Fruit fly (Drosophila melanogaster) whole organism, larva: ENCODE results near the gene Atg8b.
"Not testable (repeated sequence)": the region's sequence is repeated elsewhere in the genome, so short reads cannot be mapped to it uniquely, and the experiment has no call there.

Experiments used
- noc ChIP-seq: fragments of 200-800 bp; sonication (Bioruptor generic); optimal IDR thresholded peaks from 3 replicates; lab custom pipeline; 2019; ENCODE audit warnings: missing biosample characterization, mild to moderate bottlenecking, missing genetic modification characterization, moderate library complexity

Atg8b gene

DNA sequence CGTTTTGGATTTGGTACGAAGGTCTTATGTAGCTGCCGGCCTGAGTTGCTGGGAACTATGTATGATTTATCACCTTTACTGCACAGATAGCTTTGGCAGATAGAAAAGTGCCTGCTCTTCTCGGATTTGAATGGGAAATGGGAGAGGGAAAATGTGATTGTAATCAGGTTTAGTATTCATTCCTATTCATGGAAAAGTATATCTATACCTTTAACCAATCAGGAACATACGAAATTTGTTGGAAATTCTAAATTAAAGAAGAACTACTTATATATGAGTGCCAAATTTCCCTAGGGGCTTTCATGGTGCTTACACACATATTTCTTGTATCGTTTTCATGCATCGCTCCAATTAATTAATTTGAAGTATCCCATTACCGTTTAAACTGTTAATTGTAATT lies at the start of gene Atg8b:
Gene Atg8b (minus strand): TSS at position 101 of the 400 bp plus-strand sequence.
- TF ChIP-seq noc (tag; lab: Kevin White, UChicago) = no peak

DNA sequence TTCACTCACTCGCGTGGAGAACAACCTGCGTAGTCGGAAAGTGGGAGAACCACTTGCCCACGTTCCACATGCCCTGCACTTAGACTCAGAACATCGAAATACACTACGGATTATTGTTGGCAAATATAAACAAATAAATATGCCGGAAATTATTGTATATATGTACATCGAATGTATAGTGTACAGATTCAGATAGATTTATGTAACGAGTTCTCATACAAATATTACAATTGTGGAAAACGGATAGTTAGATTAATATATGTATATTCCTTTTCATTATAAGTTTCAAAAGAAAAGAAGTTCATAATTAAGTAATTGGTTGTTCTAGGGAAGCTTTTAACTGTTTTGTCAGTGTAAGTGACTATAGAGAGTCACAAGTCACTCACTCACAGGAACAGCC lies 49.7 kb upstream of the Atg8b start:
- no peak for TF ChIP-seq noc (tag; lab: Kevin White, UChicago)

DNA sequence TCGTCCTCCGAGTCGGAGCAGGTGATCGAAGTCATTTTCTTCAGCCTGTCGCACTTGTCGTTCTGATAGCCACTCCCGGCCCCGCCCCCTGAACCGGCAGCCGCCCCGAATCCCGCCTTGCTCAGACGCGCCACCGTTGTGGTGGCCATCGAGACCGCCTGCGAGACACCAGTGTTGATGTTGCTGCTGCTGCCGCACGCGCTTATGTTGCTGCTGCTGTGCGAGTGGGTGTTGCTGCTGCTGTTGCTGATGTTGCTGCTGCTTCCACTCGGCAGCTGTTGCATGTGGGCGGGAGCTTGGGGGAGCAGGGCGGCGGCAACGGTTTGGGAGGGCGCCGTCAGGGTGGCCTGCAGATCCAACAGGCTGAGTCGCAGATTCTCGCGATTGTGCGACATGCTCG lies 49.0 kb upstream of the Atg8b start:
- no peak for TF ChIP-seq noc (tag; lab: Kevin White, UChicago)

DNA sequence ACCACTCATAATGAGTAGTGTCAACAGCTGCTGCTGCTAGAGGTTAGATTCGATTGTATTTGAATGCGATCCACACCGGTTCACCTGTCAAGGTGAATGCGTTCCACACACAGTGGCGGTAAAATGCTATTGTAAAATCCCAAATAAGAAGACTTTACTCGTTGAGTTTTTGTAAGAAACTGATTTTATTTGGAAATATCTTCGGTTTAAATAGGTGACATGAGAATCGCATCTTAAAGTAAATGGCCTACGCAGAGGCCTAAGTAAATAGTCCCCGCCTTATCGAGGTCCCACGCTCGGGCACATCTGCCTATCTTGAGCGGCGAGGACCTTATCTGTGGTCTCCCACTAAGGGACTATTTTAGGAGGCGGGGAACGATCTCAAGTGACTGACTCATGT lies 38.2 kb upstream of the Atg8b start, which contains the start of gene TyrR:
Gene TyrR (minus strand): TSS at position 101 of the 400 bp plus-strand sequence.
- TF ChIP-seq noc (tag; lab: Kevin White, UChicago) = not testable (repeated sequence)

DNA sequence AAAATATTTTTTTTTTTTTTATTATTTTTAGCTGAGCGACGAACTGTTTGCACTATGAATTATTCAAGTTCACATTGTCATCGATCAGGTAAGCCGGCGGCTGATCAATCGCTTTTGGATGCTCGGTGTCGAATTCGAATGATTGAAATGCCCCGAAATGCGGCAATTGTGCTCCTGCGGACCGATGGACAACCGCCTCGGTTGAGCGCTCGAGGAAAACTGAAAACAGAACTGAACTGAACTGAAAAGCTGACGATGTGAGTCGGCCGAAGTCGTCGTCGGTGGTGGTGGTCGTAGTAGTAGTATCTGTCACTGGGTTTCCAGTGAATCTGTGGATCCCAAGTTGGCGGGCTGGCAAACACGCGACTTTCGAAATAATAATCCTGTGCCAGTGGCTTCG lies 37.4 kb upstream of the Atg8b start:
- TF ChIP-seq noc (tag; lab: Kevin White, UChicago) = no peak

DNA sequence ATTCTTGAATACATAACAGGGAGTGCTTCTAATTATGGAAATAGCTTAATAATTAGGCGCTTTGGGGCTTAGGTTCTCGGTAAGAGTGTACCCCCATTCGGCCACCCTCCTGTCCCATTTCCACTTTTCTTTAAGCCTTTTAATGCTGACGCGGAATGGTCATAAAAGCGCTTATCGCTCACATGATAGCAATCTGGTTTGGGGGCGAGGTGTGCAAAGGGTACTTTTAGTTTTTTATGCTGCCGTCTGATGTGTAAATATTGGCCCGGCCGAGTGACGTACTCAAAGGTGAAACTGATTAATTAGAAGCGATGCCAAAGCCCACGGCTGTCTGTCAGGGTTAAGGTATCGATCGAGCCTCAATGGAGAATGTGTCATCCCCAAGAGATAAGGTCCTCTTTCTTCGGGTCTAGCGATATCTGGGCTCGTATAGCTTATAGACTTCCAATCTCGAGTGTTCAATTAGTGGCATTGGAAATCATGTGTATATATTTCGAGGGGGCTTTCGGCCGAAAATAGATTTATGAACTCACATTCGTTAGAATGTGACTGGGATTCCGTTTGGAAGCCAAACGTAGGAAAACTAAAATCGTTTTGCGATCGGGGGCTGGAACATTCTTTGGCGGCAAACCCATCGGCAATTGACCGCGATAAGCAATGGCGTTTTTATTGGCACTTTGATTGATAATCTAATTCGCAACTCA lies 35.1 kb upstream of the Atg8b start:
- TF ChIP-seq noc (tag; lab: Kevin White, UChicago) = peak; percentile 80

DNA sequence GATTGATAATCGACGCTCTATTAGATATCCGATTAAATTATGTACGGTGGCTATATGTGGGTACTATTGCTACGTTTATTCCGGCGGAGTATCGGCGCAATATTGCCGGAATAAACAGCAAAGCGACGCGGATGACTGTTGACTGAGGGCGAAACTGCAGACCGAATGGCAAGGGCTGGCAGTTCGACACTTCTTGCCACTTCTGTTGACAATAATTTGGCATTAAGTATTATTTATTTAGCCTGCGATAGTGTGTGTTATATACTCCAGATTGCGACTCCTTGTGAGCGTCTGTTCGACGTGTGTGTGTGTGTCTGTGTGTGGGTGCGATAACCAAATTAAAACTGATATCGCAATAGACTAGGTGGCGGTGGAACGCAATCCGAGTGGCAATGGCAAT lies 34.0 kb upstream of the Atg8b start:
- TF ChIP-seq noc (tag; lab: Kevin White, UChicago) = peak; percentile 15

DNA sequence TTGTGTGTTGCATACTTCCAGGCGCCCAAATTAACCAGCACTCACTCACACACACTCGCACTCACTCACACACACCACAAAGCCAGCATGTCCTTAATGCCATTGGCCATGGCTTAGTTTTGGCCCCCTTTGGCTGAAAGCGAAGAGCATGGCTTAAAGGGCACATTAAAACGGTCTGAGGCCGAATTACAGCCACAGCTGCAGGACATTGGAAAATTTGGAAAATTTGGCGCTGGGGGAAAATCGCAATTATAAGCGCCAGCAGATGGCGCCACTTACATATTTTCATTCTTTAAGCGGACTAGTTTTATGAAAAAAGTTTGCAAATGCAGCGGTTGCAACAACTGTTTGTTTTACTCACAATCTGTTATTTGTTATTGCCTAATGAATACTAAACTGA lies 17.7 kb upstream of the Atg8b start:
- TF ChIP-seq noc (tag; lab: Kevin White, UChicago) = no peak

DNA sequence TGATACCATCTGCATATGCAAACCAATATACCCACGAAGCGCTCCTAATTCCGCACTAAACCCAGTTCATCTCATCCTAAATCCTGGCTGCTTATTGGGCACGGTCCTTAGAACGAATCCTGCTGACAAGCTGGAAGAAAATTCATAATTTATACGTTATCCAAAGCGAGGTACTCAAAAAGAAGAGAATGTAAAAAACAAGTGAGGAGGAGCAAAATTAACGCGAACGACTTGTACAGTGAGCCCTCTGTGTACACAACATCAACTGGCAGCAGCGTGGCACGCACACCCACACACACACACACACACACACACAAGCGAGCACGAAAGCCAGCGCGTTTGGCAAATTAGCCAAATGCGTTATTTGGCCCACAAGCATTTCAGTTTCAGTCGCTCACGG lies 11.4 kb upstream of the Atg8b start, which contains the start of gene TyrRII:
Gene TyrRII (plus strand): TSS at position 301 of the 400 bp plus-strand sequence.
- no peak for TF ChIP-seq noc (tag; lab: Kevin White, UChicago)

DNA sequence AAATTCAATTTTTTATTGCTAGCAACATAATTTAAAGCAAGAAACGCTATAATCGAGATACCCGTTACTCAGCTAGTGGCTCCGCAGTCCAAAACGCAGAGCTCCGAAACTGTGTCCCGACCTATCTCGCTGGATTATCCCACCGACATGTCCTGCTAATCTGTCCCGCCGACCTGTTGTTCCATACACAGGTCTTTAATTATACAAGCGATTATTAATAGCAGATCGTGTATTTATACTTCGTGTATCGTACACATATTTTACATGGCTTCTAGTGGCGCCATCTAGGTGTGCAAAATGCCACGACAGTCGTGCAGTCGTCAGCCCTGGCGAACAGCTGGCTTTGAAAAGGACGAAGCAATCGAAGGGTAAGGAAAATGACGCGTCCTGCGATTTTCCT lies 8.4 kb upstream of the Atg8b start, which contains the start of gene CG14321:
Gene CG14321 (plus strand): TSS at position 338 of the 400 bp plus-strand sequence.
- no peak for TF ChIP-seq noc (tag; lab: Kevin White, UChicago)

DNA sequence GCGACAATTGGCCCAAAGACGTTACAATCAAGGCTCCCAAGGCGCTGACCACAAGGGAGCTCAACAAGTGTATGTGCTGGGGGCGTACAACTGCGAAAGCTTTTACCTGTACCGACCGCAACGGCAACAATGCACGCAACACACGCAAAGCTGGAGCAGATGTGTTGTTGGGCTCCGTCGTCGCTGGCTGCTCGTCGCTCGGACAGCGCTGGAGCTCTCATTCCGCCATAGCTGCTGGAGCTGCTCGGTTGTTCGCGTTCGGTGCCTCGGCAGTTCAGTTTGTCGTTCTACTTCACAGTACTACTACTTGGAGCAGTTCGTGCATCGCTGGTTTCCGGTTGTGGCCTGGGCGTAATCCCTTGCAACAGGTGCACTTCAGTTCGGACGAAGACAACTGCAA lies 695 bp upstream of the Atg8b start, which contains the start of gene Lgr1:
Gene Lgr1 (plus strand): TSS at position 220 of the 400 bp plus-strand sequence.
- TF ChIP-seq noc (tag; lab: Kevin White, UChicago) = no peak

DNA sequence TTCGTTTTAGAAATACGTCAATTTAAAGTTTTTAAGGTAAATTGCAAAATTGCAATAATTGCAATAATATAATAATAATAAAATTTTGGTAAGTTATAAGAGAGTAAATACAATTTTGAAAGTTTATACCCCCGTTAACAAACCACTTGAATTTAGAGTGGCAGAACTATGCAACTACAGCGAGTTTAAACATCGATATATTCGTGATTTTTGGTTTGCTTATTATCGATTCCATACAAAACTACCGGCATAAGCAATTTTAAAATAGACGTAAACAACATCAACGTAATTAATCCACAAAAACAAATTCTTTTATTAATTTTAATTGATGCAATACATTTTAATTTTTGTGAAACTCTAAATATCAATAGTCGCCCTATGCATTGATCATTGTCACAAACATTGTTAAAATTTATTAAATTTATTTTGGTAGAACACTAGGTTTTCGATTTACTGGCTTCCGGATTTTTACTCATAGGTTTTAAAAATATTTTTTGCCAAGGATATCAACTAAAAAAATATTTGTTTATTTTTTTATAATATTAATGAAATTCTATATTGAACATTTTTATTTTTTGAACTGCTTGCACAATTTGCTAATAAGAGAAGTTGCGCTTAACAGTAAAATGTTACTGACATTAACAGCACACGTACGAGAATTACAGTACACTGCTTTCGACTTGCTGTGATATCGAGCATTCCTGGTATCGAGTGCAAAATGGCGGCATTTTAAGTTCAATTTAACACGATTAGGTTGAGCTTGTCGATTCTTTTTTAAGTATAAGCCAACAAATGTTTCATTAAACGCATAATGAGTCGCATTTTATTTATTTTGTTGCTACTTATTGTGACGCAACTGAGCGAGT lies 5.9 kb downstream of the Atg8b start, which contains the start of gene Pxt:
Gene Pxt (plus strand): TSS at position 695 of the 866 bp plus-strand sequence.
- no peak for TF ChIP-seq noc (tag; lab: Kevin White, UChicago)

DNA sequence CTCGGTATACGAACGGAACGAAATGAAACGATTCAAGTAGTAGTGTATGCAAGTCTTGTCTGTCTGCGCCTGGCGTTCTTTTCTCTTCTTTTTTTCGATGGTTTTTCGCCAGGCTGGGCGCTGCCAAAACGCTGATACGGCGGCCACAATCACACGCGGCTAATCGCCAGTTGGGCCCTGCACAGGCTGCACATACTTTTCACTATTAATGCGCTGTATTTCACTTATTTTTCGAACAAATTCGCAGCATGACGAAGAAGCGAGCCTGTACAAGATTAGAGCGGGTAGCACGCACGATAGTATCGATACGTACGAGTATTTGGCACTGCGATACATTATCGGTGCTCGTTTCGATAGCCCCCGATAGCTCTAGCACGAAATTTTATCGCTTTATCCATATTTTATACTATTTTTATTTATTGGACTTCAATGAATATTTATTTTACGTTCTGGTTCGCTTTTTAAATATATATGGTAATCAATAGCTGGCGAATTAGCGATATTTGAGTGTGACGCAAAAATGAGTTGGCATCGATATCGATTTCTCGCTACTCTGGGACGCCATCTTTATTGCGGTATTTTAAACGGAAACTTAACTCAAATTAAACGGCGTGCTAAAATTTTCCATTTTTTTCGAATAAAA lies 6.7 kb downstream of the Atg8b start, which contains the start of gene osa:
Gene osa (minus strand): TSS at position 300 of the 643 bp plus-strand sequence.
- peak; percentile 24 for TF ChIP-seq noc (tag; lab: Kevin White, UChicago)

DNA sequence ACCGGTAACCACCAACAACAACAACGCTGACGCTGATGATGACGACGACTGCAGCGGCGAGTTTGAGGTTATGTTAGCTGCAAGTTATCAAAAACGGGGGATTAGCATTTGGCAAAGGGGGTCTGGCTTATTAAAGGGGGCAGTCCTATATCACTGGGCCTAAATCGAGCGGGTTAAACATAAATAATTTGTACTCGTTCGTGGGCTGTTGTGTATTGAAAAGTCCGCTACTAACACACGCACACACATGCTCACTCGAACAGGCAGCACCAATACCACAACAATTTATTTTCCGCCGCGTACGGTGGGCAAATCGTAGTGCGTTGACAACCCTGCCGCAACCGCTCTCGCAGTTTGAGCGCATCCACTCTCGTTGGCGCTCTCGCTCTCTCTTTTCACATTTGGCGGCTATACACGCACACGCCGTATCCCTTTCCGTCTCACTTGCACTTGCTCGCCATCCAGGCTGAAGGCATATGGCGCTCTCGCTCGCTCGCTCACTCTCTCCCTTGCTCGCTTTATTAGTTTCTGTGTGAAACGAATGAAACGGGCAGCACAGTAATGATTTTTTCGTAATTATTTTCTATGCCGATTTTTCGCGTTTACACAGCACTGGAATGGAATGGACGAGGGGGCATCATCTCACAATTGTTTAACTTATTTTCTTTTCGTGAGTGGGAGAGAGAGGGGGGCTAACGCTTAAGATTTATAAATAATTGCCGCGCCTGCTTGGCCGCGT lies 7.8 kb downstream of the Atg8b start:
- no peak for TF ChIP-seq noc (tag; lab: Kevin White, UChicago)
